Worm (Caenorhabditis elegans) whole organism, late embryonic: ENCODE data around the gene C45E5.1.

ENCODE experiments used
- F13H6.1 ChIP-seq: sonication (generic microtip); optimal IDR thresholded peaks from 2 replicates; lab custom pipeline; 2016; ENCODE audit warnings: missing genetic modification characterization, missing compliant biosample characterization
- ahr-1 ChIP-seq: sonication (generic microtip); optimal IDR thresholded peaks from 2 replicates; lab custom pipeline; 2016; ENCODE audit warnings: missing genetic modification characterization, missing compliant biosample characterization
- ama-1 ChIP-seq: fragments of 150-350 bp; optimal IDR thresholded peaks from 2 replicates; lab custom pipeline; 2014
- ceh-34 ChIP-seq: sonication (generic microtip); optimal IDR thresholded peaks from 2 replicates; lab custom pipeline; 2016; ENCODE audit warnings: mild to moderate bottlenecking, missing genetic modification characterization, missing compliant biosample characterization
- pag-3 ChIP-seq: sonication (generic microtip); optimal IDR thresholded peaks from 2 replicates; lab custom pipeline; 2016; ENCODE audit warnings: missing compliant biosample characterization, missing genetic modification characterization, borderline replicate concordance
- pqm-1 ChIP-seq: sonication (generic microtip); optimal IDR thresholded peaks from 2 replicates; lab custom pipeline; 2016; ENCODE audit warnings: missing genetic modification characterization, missing compliant biosample characterization

DNA sequence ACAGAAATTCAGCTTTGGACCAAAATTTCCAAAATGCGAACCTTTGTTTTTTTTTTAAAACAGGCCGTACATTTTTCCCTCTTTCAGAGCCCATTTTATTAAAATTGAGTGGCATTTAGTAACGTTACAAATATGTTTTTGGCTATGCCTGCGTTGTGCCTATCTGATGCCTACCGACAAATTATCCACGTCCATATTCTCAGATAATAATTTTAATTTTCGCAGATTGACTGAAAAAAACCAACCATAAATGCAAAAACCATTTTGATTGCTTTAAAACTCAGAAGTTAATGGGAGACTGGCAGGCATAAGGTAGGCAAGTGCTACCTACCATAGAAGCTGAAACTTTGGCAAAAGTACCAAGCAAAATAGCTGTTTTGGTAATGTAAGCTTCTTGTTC lies 16.5 kb downstream of the C45E5.1 start:
- TF ChIP-seq pqm-1 (tag; lab: Kevin White, UChicago) (no peak), pag-3 (tag; lab: Kevin White, UChicago) (no peak), ama-1 (lab: Kevin White, UChicago) (no peak), ceh-34 (tag; lab: Kevin White, UChicago) (no peak), ahr-1 (tag; lab: Kevin White, UChicago) (no peak), F13H6.1 (tag; lab: Kevin White, UChicago) (no peak)
